Fruit fly (Drosophila melanogaster): ENCODE measurements around the gene CG13110.
A peak's percentile ranks its signal among the peaks of the same experiment; 100 is the strongest.

The CG13110 gene

DNA sequence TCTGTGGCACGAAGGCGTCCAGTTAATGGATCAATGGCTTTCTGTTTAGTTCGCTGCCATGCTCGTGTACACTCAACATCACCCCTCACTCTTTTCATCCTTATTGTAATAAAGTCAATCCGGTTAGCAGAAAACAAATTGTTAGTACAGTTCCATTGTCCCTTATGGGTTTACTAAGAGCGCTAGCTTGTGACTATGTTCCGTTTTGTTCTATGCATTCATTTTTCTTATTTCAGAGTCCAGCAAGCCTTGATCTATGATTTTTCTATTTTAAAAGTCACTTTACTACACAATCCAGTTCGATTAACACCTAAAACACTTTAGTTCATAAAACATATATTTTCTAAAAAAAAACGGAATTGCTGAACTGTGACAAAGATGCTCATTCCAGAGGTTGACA lies at the start of gene CG13110:
CG13110 (plus strand) TSS at position 301 of the 400 bp plus-strand sequence.
- no peak for TF ChIP-seq noc (tag; optimal IDR thresholded peaks at IDR 0.05)

DNA sequence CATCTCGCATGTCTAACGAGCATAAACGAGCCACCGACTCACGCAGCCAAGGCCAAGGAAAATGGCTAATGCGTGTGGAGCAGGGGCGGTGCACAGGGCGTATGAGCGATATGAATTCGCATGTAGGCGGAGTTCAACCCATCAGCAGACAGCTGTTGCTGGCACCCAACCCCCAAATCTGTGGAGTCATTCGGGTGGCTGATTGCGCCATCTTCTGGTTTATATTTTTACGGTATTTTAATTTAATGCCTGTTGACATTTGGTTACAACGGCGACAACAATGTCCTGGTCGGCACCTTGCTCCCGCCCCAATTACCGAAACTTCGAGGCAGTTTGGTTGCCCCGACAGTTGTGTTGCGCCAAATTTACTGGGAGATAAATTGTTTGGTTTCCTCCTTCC lies 29.2 kb upstream of the CG13110 start:
- no peak for TF ChIP-seq noc (tag; optimal IDR thresholded peaks at IDR 0.05)

DNA sequence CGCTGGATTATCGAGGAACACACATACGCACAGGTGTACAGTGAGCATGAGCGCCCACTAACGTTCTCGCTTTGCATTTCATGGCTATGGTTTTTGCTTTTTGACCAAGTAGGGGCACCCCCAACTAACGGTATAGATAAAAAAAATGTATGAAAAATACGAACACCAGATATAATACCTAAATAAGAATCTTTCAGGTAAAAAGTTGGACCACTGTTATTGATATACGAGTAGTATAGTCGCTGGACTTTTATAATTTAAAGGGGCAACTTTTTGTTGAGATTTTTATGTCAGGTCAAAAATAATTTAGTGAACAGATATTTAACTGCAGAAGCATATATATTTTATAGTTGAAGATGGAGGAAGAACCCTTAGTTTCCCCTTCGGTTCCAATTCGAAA lies 22.8 kb upstream of the CG13110 start, which contains the start of gene CG17005:
CG17005 (plus strand) TSS at position 301 of the 400 bp plus-strand sequence.
- no peak for TF ChIP-seq noc (tag; optimal IDR thresholded peaks at IDR 0.05)

DNA sequence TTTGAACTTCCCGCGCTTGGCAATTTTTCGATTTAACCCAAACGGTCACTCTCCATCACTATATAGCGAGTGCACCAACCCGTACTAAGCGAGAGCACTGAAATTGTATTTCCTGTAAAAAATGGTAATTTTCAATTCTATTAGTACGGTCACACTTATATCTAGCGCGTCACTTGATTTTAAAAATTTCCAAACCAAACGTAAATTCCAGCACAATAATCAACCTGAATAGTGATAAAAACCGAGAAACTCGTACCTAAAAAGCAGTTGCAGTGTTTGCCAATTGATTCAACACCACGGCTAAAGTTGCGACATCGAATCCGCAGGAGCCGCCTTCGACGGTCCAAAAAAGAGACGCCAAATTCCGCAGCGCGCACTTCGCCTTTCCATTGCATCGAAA lies 19.6 kb upstream of the CG13110 start, which contains the start of gene Cks30A:
Cks30A (plus strand) TSS at position 136 of the 400 bp plus-strand sequence.
- no peak for TF ChIP-seq noc (tag; optimal IDR thresholded peaks at IDR 0.05)

DNA sequence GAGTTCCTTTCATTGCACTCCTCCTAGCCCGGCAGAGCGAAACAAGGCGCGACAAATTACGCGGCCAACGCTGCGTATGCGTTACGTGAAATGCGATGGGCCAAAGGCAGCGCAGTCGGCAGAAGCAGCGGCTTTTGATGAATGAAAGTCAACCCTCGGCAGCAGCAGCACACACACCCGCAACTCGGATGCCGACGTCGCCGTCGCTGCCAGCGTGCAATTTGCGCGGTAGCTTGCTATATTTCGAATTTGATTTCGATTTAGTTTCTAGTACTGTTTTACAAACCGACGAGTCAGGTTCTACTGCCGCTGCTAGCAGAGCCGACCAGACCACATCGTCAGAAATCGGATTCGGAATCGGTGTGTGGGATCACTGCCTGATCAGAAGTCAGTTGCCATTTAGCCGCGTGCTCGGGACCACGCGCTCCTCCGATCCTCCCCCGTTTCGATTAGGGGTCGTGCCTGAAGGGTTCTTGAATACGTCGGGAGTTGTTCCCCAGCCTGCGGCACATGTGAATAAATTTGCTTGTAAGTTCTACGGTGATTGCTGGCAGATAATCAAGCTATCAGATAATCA lies 16.9 kb upstream of the CG13110 start, which contains the start of gene Eaat1:
Eaat1 (plus strand) TSS at position 268 of the 577 bp plus-strand sequence.
- TF ChIP-seq noc (tag; optimal IDR thresholded peaks at IDR 0.05): no peak

DNA sequence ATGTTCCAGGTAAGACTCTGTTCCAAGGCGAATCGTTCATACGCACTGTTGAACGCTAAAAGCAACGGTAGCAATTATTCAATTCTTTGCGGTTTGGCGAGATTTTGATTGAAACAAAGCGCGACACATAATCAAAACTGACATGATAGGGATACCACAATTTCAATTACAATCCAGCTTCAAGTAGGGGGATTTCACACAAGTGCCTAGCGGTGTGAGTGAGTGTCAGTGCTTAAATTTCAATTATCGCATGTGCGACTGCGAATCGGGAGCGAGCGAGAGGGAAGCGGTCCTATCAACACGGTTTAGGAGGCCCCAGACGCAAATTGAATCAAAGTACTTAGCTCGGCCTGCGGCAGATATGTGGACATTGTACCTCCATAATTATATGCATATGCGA lies 11.4 kb upstream of the CG13110 start:
- no peak for TF ChIP-seq noc (tag; optimal IDR thresholded peaks at IDR 0.05)

DNA sequence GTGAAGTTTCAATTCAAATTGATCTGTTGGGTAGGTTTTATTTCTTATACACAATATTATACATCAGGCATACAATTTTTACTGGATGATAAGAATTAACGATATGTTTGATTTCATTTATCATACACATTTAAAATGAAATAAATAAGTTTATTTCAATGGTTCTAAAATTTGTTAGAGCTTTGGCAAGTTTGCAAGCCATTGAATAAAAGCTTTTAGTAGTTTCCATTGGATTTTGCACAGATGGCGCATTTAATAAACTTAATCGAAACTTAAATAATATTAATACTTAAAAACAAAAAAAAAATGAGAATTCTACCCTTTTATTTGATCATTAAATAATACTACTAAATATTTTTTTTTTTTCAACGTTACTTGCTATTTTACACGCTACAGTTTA lies 8.3 kb upstream of the CG13110 start:
- no peak for TF ChIP-seq noc (tag; optimal IDR thresholded peaks at IDR 0.05)

DNA sequence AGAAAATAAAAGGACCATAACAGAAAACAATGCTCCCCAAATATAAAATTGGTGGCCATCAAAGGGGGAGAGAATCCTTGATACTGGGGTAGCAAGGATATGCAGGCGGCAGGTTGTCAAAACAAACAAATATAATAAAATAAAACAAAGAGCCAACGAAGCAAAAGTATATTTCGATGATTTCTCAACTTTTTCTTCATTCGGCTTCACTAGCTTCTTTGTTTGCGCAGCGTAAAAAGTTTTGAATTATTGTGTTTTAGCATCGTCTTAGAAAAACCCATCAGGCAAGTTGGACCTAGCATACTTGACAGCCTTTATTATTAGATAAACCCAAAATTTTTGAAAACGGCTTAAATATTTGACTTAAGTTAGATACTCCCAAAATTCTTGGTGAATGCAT lies 7.7 kb upstream of the CG13110 start, which contains the start of gene CG3748:
CG3748 (plus strand) TSS at position 301 of the 400 bp plus-strand sequence.
- no peak for TF ChIP-seq noc (tag; optimal IDR thresholded peaks at IDR 0.05)

DNA sequence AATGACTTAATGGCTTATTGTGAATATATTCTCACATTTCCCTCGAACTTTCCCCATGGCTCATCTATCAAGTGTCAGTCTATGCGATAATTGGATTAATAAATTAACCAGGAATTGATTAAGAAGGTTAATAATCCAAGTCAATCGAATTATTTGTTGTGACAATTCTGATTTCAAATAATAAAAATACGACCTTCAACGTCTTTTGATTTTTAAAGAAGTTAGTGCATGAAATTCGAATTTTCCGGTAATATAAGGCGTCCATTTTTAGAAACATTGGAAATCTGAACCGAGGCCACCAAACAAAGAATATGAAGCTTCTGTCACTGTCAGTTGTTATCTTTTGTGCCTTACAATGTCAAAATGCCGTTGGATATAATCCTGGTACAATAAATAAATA lies 1.0 kb upstream of the CG13110 start, which contains the start of gene CG43350:
CG43350 (plus strand) TSS at position 301 of the 400 bp plus-strand sequence.
- TF ChIP-seq noc (tag; optimal IDR thresholded peaks at IDR 0.05): no peak

DNA sequence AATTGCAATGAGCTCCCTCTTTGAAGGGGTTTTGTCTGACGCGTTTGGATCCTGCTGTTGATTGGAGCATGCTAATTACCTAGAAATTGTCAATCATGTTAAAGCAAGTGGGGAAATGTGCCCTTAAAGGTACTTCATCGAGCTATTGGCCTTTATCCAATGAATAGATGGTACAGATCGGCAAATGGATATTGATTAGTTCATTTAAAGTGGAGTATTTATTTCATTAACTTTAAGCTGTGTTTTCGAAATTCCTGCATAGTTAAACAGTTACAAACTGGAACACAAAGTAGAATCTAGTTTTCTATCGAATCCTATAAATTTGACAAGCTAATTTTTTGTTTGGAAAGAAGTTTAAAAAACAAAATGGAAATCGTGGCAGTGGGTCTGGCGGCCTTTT lies 17.1 kb downstream of the CG13110 start, which contains the start of gene CG34181:
CG34181 (plus strand) TSS at position 301 of the 400 bp plus-strand sequence.
- TF ChIP-seq noc (tag; optimal IDR thresholded peaks at IDR 0.05): no peak

DNA sequence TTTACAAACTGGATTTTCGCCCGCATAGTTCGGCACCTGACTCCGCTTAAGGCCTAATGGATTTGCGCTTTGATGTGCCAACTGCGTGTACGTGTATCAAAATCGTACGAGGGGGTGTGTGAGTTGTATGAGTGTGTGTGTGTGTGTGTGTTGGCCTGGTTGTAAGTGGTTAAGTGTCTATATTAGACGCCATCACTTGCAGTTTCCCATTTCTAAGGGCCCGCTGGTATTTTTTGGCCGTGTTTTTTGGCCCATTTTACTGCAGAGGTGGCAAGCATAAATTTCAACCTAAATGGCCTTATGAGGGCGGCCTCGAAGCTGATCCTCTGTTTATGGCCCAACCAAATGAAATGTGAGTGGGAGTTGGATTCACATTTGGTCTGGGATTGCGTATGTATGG lies 19.5 kb downstream of the CG13110 start:
- TF ChIP-seq noc (tag; optimal IDR thresholded peaks at IDR 0.05): no peak

DNA sequence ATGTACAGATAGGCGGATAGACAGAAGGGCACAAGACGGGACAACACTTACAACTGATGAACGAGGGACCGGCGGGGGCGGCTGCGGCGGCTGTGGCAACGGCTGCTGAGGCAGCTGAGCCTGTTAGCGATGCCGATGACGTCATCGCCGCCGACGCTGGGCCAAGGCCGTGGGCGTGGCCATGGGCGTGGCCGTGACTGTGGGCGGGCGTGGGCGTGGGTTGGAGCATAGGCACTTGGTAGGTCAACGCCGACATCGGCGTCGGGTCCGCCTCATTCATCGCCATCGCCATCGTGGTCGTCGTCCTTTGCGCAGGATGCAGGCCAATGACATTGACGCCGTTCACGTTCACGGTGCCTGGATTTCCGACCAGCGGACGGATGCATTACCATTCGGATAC lies 27.5 kb downstream of the CG13110 start:
- TF ChIP-seq noc (tag; optimal IDR thresholded peaks at IDR 0.05): no peak

DNA sequence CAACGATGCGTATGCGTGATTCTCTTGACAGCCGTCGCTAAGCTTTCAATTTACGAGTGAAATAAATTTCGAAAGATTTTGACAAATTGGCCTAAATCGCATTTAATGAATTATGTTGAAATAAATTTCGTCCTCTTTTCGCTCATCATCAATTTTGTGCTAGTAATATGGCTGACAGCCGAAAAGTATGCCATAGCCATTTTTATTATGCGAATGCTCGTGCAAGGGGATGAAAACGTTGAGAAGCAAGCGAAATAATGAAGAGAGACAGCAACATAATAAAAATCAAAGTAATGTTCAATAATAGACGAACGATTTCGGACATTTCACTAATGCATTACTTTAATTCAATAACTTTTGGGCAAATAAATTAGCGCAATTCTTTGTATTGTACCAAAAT lies 36.0 kb downstream of the CG13110 start:
- no peak for TF ChIP-seq noc (tag; optimal IDR thresholded peaks at IDR 0.05)

DNA sequence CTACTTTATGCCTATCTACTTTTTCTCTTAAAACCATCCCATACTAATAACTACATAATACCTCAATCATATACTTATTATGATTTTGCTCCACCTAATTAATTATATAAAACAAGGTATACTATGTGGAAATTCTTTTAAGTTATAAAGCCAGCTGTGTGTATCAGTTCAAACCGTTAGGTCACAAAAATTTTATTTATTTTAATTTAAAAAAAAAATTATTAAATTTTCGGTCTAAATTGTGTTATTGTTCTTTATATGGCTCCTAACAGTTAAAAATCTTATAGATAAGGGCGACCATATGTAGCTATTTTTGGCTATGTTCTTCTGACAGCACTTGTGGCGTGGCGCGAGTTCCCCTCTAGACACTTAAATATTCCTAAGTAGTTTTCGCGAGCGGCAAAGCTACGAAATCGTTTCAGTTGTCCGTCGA lies 37.0 kb downstream of the CG13110 start, which contains the start of gene Aldh:
Aldh (plus strand) TSS at position 150 of the 433 bp plus-strand sequence.
- peak; percentile 79 for TF ChIP-seq noc (tag; optimal IDR thresholded peaks at IDR 0.05)

DNA sequence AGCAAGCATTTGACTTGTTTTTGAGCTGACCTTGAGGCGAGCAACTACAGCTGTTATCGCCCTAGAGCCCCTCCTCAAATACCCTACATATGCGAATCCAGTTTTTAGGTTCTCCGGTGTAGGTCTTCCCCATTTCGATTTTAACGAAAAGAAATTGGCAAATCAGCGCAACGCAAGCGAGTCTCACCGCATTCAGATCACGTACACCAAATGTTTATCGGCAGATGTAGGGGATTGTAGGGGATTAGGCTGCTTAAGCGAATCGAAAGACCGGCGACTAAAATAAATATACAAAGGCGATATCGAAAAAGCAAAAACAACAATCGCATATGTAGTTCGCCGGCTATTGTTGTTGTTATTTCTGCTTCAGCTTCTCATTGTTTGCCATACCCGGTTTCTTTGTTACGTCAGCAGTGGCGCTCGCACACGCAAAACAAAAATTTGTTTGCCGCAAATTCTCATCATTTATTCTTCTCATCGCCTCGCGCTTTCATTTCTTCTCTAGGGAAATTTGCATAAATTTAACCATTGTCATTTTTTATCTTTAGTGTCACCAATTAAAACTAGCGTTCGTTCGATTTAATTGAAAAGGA lies 37.8 kb downstream of the CG13110 start:
- TF ChIP-seq noc (tag; optimal IDR thresholded peaks at IDR 0.05): peak; percentile 76

DNA sequence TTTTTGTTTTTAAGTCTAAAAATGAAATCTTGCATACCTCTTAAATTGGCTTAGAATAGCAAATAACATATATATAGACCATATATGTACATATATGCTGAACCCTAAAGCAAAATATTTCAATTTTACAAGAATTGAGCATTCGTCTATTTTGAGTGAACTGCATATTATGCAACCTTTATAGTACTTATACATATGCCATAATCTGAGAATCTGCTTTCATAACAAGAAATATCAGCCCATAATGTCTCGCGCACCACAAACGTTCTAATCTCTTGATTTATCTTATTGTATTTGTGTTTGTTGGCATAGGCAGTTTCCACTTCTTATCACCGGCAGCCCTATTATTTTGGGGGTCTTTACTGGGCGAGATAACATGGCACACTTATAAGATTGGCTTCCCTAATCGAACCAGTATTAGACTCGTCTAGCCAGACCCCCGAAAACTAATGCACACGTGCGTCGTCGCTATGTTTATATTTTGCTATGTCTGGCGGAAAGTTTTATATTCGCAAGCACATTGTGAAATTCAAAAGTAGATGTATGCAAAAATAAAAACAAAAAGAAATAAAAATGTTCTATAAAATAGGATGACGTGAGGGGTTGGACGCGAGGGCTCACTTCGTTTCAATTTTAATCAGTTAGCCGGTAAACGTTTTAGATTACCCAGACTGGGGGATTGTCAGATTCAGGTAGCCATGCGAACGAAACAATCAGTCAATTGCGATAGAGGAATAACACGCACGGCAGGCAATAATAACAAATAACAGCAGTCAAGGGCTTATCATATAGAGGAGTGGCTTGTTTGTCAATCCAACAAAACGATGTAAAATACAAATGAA lies 38.9 kb downstream of the CG13110 start:
- TF ChIP-seq noc (tag; optimal IDR thresholded peaks at IDR 0.05): peak; percentile 64

Data from whole organism, larva.